Fruit fly (Drosophila melanogaster) whole organism, pupa: ENCODE results near the gene fws.
A peak's percentile ranks its signal among the peaks of the same experiment; 100 is the strongest.

Experiments used
- CG10348 ChIP-seq: fragments of 200-800 bp; sonication (Bioruptor generic); IDR thresholded peaks from 2 replicates; pipeline ENCODE4 v1.3.6; 2022; ENCODE audit warnings: missing biosample characterization, missing genetic modification characterization
- CG12605 ChIP-seq: fragments of 200-800 bp; sonication (Bioruptor generic); IDR thresholded peaks from 2 replicates; pipeline ENCODE4 v1.3.6; 2022; ENCODE audit warnings: missing biosample characterization, missing genetic modification characterization
- CG13204 ChIP-seq: fragments of 200-800 bp; sonication (Bioruptor generic); optimal IDR thresholded peaks from 2 replicates; lab custom pipeline; 2018; ENCODE audit warnings: missing biosample characterization, mild to moderate bottlenecking, missing genetic modification characterization, moderate library complexity
- CG14655 ChIP-seq: fragments of 200-800 bp; sonication (Bioruptor generic); optimal IDR thresholded peaks from 3 replicates; lab custom pipeline; 2017; ENCODE audit warnings: mild to moderate bottlenecking, missing biosample characterization, missing genetic modification reagents, missing genetic modification characterization
- CG15710 ChIP-seq: fragments of 200-800 bp; sonication (Bioruptor generic); optimal IDR thresholded peaks from 2 replicates; lab custom pipeline; 2018; ENCODE audit warnings: missing biosample characterization, mild to moderate bottlenecking, missing genetic modification characterization, moderate library complexity
- CG17806 ChIP-seq: fragments of 200-800 bp; sonication (Bioruptor generic); optimal IDR thresholded peaks from 2 replicates; lab custom pipeline; 2018; ENCODE audit warnings: missing biosample characterization, mild to moderate bottlenecking, missing genetic modification characterization, moderate library complexity
- CG32121 ChIP-seq: fragments of 200-800 bp; sonication (Bioruptor generic); IDR thresholded peaks from 2 replicates; pipeline ENCODE4 v1.3.6; 2022; ENCODE audit warnings: missing biosample characterization, missing genetic modification characterization
- CG34367 ChIP-seq: fragments of 200-800 bp; sonication (Bioruptor generic); optimal IDR thresholded peaks from 2 replicates; lab custom pipeline; 2018; ENCODE audit warnings: missing biosample characterization, mild to moderate bottlenecking, missing genetic modification characterization
- CG4496 ChIP-seq: fragments of 200-800 bp; sonication (Bioruptor generic); IDR thresholded peaks from 3 replicates; pipeline ENCODE4 v1.3.6; 2022; ENCODE audit warnings: missing biosample characterization, missing genetic modification characterization
- CG8159 ChIP-seq: fragments of 200-800 bp; sonication (Bioruptor generic); optimal IDR thresholded peaks from 3 replicates; lab custom pipeline; 2018; ENCODE audit warnings: missing biosample characterization, mild to moderate bottlenecking, missing genetic modification characterization, moderate library complexity
- CG8301 ChIP-seq: fragments of 200-800 bp; sonication (Bioruptor generic); optimal IDR thresholded peaks from 2 replicates; lab custom pipeline; 2018; ENCODE audit warnings: missing biosample characterization, mild to moderate bottlenecking, missing genetic modification characterization
- CG9948 ChIP-seq: fragments of 200-800 bp; sonication (Bioruptor generic); optimal IDR thresholded peaks from 2 replicates; lab custom pipeline; 2018; ENCODE audit warnings: missing biosample characterization, mild to moderate bottlenecking, missing genetic modification characterization, moderate library complexity
- D1 ChIP-seq: fragments of 200-800 bp; sonication (Bioruptor generic); optimal IDR thresholded peaks from 2 replicates; lab custom pipeline; 2018; ENCODE audit warnings: missing biosample characterization, mild to moderate bottlenecking, missing genetic modification characterization, moderate library complexity
- EcR ChIP-seq: fragments of 200-800 bp; sonication (Bioruptor generic); optimal IDR thresholded peaks from 3 replicates; lab custom pipeline; 2019; ENCODE audit warnings: missing biosample characterization, missing genetic modification characterization, mild to moderate bottlenecking, moderate library complexity, missing genetic modification reagents
- Ets98B ChIP-seq: fragments of 200-800 bp; sonication (Bioruptor generic); IDR thresholded peaks from 2 replicates; pipeline ENCODE4 v1.3.6; 2022; ENCODE audit warnings: missing biosample characterization, missing genetic modification characterization
- Pif1A ChIP-seq: fragments of 200-800 bp; sonication (Bioruptor generic); optimal IDR thresholded peaks from 3 replicates; lab custom pipeline; 2016; ENCODE audit warnings: missing biosample characterization, missing genetic modification characterization
- Pif1B ChIP-seq: fragments of 200-800 bp; sonication (Bioruptor generic); optimal IDR thresholded peaks from 3 replicates; lab custom pipeline; 2016; ENCODE audit warnings: missing biosample characterization, missing genetic modification characterization
- Snoo ChIP-seq: fragments of 200-800 bp; sonication (Bioruptor generic); optimal IDR thresholded peaks from 3 replicates; lab custom pipeline; 2017; ENCODE audit warnings: missing biosample characterization, mild to moderate bottlenecking, missing genetic modification characterization, inconsistent platforms
- fd96Ca ChIP-seq: fragments of 200-800 bp; sonication (Bioruptor generic); IDR thresholded peaks from 3 replicates; pipeline ENCODE4 v1.3.6; 2022; ENCODE audit warnings: missing biosample characterization, missing genetic modification characterization
- gl ChIP-seq: fragments of 200-800 bp; sonication (Bioruptor generic); optimal IDR thresholded peaks from 2 replicates; lab custom pipeline; 2018; ENCODE audit warnings: missing biosample characterization, mild to moderate bottlenecking, missing genetic modification characterization
- rn ChIP-seq: fragments of 200-800 bp; sonication (Bioruptor generic); IDR thresholded peaks from 2 replicates; pipeline ENCODE4 v1.3.6; 2022; ENCODE audit warnings: missing biosample characterization, missing genetic modification characterization

The fws gene

dm6 chr2L:17429788-17430587 lies 50.8 kb downstream of the fws start:
- TF ChIP-seq Snoo (tag; lab: Kevin White, UChicago): peak; percentile 93
- TF ChIP-seq CG4496 (GFP tag; lab: Robert Waterston, UW): peak; percentile 89
- TF ChIP-seq CG17806 (tag; lab: Kevin White, UChicago): peak; percentile 99
- peak; percentile 42; the same call in 1 of the 2 replicates for TF ChIP-seq Ets98B (GFP tag; lab: Robert Waterston, UW)
- TF ChIP-seq CG10348 (GFP tag; lab: Robert Waterston, UW): peak; percentile 53; the same call in 1 of the 2 replicates
- peak; percentile 84 for TF ChIP-seq CG34367 (tag; lab: Kevin White, UChicago)
- TF ChIP-seq CG8159 (tag; lab: Kevin White, UChicago): peak; percentile 99
- peak; percentile 65 for TF ChIP-seq Pif1A (GFP tag; lab: Kevin White, UChicago)
- peak; percentile 86 for TF ChIP-seq gl (tag; lab: Kevin White, UChicago)
- peak; percentile 99 for TF ChIP-seq D1 (tag; lab: Kevin White, UChicago)
- TF ChIP-seq CG9948 (tag; lab: Kevin White, UChicago): peak; percentile 99
- peak; percentile 98 for TF ChIP-seq CG15710 (tag; lab: Kevin White, UChicago)
- peak; percentile 95 for TF ChIP-seq CG14655 (GFP tag; lab: Kevin White, UChicago)
- peak; percentile 42 for TF ChIP-seq Pif1B (GFP tag; lab: Kevin White, UChicago)
- TF ChIP-seq CG13204: peak; percentile 79
- TF ChIP-seq CG8301 (tag; lab: Kevin White, UChicago): peak; percentile 93
- peak; percentile 98 for TF ChIP-seq EcR
- peak; percentile 67; the same call in 2 of the 3 replicates for TF ChIP-seq fd96Ca (GFP tag; lab: Robert Waterston, UW)
- TF ChIP-seq CG32121 (GFP tag; lab: Robert Waterston, UW): peak; percentile 88
- TF ChIP-seq CG12605 (GFP tag; lab: Robert Waterston, UW): peak; percentile 89
- peak; percentile 78 for TF ChIP-seq rn
